Worm (Caenorhabditis elegans) whole organism, L1 larva: ENCODE data around the gene C07H6.2.

Experiments used
- C16A3.4 ChIP-seq: fragments of 150-350 bp; optimal IDR thresholded peaks from 2 replicates; lab custom pipeline; 2014; ENCODE audit warnings: missing biosample characterization, missing genetic modification characterization
- F16B12.6 ChIP-seq: fragments of 150-350 bp; optimal IDR thresholded peaks from 2 replicates; lab custom pipeline; 2014; ENCODE audit warnings: missing biosample characterization, missing genetic modification characterization
- alr-1 ChIP-seq: fragments of 200-800 bp; sonication (Bioruptor generic); optimal IDR thresholded peaks from 2 replicates; lab custom pipeline; 2018; ENCODE audit warnings: borderline replicate concordance, mild to moderate bottlenecking, missing genetic modification characterization, missing compliant biosample characterization
- ama-1 ChIP-seq: fragments of 150-350 bp; optimal IDR thresholded peaks from 2 replicates; lab custom pipeline; 2014
- blmp-1 ChIP-seq: fragments of 150-350 bp; optimal IDR thresholded peaks from 2 replicates; lab custom pipeline; 2014; ENCODE audit warnings: missing biosample characterization, missing genetic modification characterization
- ceh-63 ChIP-seq: fragments of 200-800 bp; sonication (Bioruptor generic); optimal IDR thresholded peaks from 2 replicates; lab custom pipeline; 2018; ENCODE audit warnings: mild to moderate bottlenecking, missing genetic modification characterization, missing compliant biosample characterization
- ceh-8 ChIP-seq: fragments of 200-800 bp; sonication (Bioruptor generic); optimal IDR thresholded peaks from 2 replicates; lab custom pipeline; 2018; ENCODE audit warnings: mild to moderate bottlenecking, missing genetic modification characterization, moderate library complexity, missing compliant biosample characterization
- ceh-82 ChIP-seq, 3 experiments: fragments of 150-350 bp in 1 of 3; sonication (generic microtip) in 2 of 3; optimal IDR thresholded peaks; 2 replicates each; lab custom pipeline; 2014 to 2017; ENCODE audit warnings: missing biosample characterization in 3 of 3, missing genetic modification characterization in 3 of 3
- ceh-88 ChIP-seq: fragments of 200-800 bp; sonication (Bioruptor generic); IDR thresholded peaks from 2 replicates; pipeline ENCODE4 v1.3.6; 2022; ENCODE audit warnings: missing genetic modification characterization, missing compliant biosample characterization
- ceh-90 ChIP-seq: sonication (generic microtip); optimal IDR thresholded peaks from 2 replicates; lab custom pipeline; 2016; ENCODE audit warnings: missing genetic modification characterization, missing compliant biosample characterization
- ces-1 ChIP-seq: fragments of 150-350 bp; optimal IDR thresholded peaks from 2 replicates; lab custom pipeline; 2014; ENCODE audit warnings: missing biosample characterization, missing genetic modification reagents, missing genetic modification characterization
- dpl-1 ChIP-seq, 3 experiments: fragments of 150-350 bp in 2 of 3; sonication (generic microtip) in 1 of 3; optimal IDR thresholded peaks; 2 replicates each; lab custom pipeline; 2014 to 2017; ENCODE audit warnings: missing biosample characterization in 3 of 3, missing genetic modification characterization in 3 of 3, missing genetic modification reagents in 3 of 3
- egl-27 ChIP-seq, 2 experiments: fragments of 150-350 bp in 1 of 2; sonication (generic microtip); optimal IDR thresholded peaks; 3 replicates each; lab custom pipeline; 2017 to 2018; ENCODE audit warnings: missing biosample characterization in 2 of 2, missing genetic modification characterization in 2 of 2, missing genetic modification reagents in 2 of 2
- fkh-4 ChIP-seq: sonication (generic microtip); optimal IDR thresholded peaks from 2 replicates; lab custom pipeline; 2016; ENCODE audit warnings: missing compliant biosample characterization, missing genetic modification characterization, borderline replicate concordance
- fkh-8 ChIP-seq: sonication (generic microtip); optimal IDR thresholded peaks from 2 replicates; lab custom pipeline; 2016; ENCODE audit warnings: mild to moderate bottlenecking, missing genetic modification characterization, missing compliant biosample characterization
- fos-1 ChIP-seq: fragments of 150-350 bp; optimal IDR thresholded peaks from 2 replicates; lab custom pipeline; 2014; ENCODE audit warnings: missing biosample characterization, missing genetic modification characterization
- hlh-4 ChIP-seq: sonication (generic microtip); optimal IDR thresholded peaks from 2 replicates; lab custom pipeline; 2016; ENCODE audit warnings: mild to moderate bottlenecking, missing genetic modification characterization, missing compliant biosample characterization
- hpl-2 ChIP-seq: fragments of 150-350 bp; optimal IDR thresholded peaks from 2 replicates; lab custom pipeline; 2014; ENCODE audit warnings: missing biosample characterization, missing genetic modification reagents, missing genetic modification characterization
- jun-1 ChIP-seq: fragments of 150-350 bp; optimal IDR thresholded peaks from 2 replicates; lab custom pipeline; 2014; ENCODE audit warnings: missing biosample characterization, missing genetic modification reagents, missing genetic modification characterization
- lin-13 ChIP-seq: fragments of 150-350 bp; optimal IDR thresholded peaks from 2 replicates; lab custom pipeline; 2014; ENCODE audit warnings: missing biosample characterization, missing genetic modification reagents, missing genetic modification characterization
- lin-14 ChIP-seq: fragments of 200-800 bp; sonication (Bioruptor generic); optimal IDR thresholded peaks from 2 replicates; lab custom pipeline; 2018; ENCODE audit warnings: mild to moderate bottlenecking, missing genetic modification characterization, moderate library complexity, missing compliant biosample characterization
- lsy-2 ChIP-seq, 2 experiments: fragments of 150-350 bp; optimal IDR thresholded peaks; 2 replicates each; lab custom pipeline; 2014; ENCODE audit warnings: missing biosample characterization in 2 of 2, missing genetic modification characterization in 2 of 2
- mep-1 ChIP-seq: fragments of 150-350 bp; optimal IDR thresholded peaks from 2 replicates; lab custom pipeline; 2014; ENCODE audit warnings: missing biosample characterization, missing genetic modification characterization
- nhr-12 ChIP-seq: sonication (generic microtip); optimal IDR thresholded peaks from 2 replicates; lab custom pipeline; 2017; ENCODE audit warnings: missing biosample characterization, missing genetic modification characterization
- nhr-19 ChIP-seq: fragments of 200-800 bp; sonication (Bioruptor generic); conservative IDR thresholded peaks from 2 replicates; pipeline ENCODE4 v1.3.6; 2022; ENCODE audit warnings: missing genetic modification characterization, missing compliant biosample characterization
- nhr-237 ChIP-seq: fragments of 150-350 bp; optimal IDR thresholded peaks from 2 replicates; lab custom pipeline; 2014; ENCODE audit warnings: missing biosample characterization, missing genetic modification characterization
- nhr-47 ChIP-seq: sonication (generic microtip); optimal IDR thresholded peaks from 2 replicates; lab custom pipeline; 2016; ENCODE audit warnings: mild to moderate bottlenecking, missing genetic modification characterization, moderate library complexity, missing compliant biosample characterization
- nhr-76 ChIP-seq: sonication (generic microtip); optimal IDR thresholded peaks from 2 replicates; lab custom pipeline; 2017; ENCODE audit warnings: missing biosample characterization, missing genetic modification characterization
- nhr-77 ChIP-seq: fragments of 150-350 bp; optimal IDR thresholded peaks from 2 replicates; lab custom pipeline; 2014; ENCODE audit warnings: missing biosample characterization, missing genetic modification characterization
- nhr-84 ChIP-seq: sonication (generic microtip); optimal IDR thresholded peaks from 2 replicates; lab custom pipeline; 2017; ENCODE audit warnings: missing biosample characterization, missing genetic modification characterization
- nhr-85 ChIP-seq: sonication (generic microtip); peaks from one replicate; lab custom pipeline; 2016; ENCODE audit warnings: missing genetic modification characterization, inconsistent platforms, missing compliant biosample characterization
- nhr-90 ChIP-seq: sonication (generic microtip); optimal IDR thresholded peaks from 2 replicates; lab custom pipeline; 2016; ENCODE audit warnings: mild to moderate bottlenecking, missing genetic modification characterization, missing compliant biosample characterization; ENCODE audit not compliant: poor library complexity
- rnt-1 ChIP-seq: sonication (generic microtip); optimal IDR thresholded peaks from 2 replicates; lab custom pipeline; 2016; ENCODE audit warnings: mild to moderate bottlenecking, missing genetic modification characterization, moderate library complexity, missing compliant biosample characterization
- skn-1 ChIP-seq: fragments of 150-350 bp; optimal IDR thresholded peaks from 2 replicates; lab custom pipeline; 2014; ENCODE audit warnings: missing biosample characterization, missing genetic modification characterization
- snpc-4 ChIP-seq: fragments of 150-350 bp; optimal IDR thresholded peaks from 2 replicates; lab custom pipeline; 2014; ENCODE audit warnings: missing biosample characterization, missing genetic modification characterization
- snu-23 ChIP-seq: sonication (generic microtip); optimal IDR thresholded peaks from 2 replicates; lab custom pipeline; 2016; ENCODE audit warnings: missing genetic modification characterization, missing compliant biosample characterization
- sox-4 ChIP-seq: sonication (generic microtip); optimal IDR thresholded peaks from 2 replicates; lab custom pipeline; 2016; ENCODE audit warnings: missing genetic modification characterization, missing compliant biosample characterization
- sptf-1 ChIP-seq: fragments of 150-350 bp; optimal IDR thresholded peaks from 2 replicates; lab custom pipeline; 2014; ENCODE audit warnings: missing biosample characterization, missing genetic modification characterization
- swsn-7 ChIP-seq: sonication (generic microtip); optimal IDR thresholded peaks from 2 replicates; lab custom pipeline; 2016; ENCODE audit warnings: missing genetic modification characterization, missing compliant biosample characterization
- tbx-2 ChIP-seq: sonication (generic microtip); optimal IDR thresholded peaks from 2 replicates; lab custom pipeline; 2016; ENCODE audit warnings: missing genetic modification characterization, missing compliant biosample characterization
- xbp-1 ChIP-seq: sonication (generic microtip); optimal IDR thresholded peaks from 2 replicates; lab custom pipeline; 2016; ENCODE audit warnings: missing genetic modification characterization, missing compliant biosample characterization

The C07H6.2 gene

ce11 chrIII:7526974-7527466, 6.2 kb downstream of the C07H6.2 start:
- TF ChIP-seq blmp-1 (tag; lab: Kevin White, UChicago) (peak; percentile 10), nhr-85 (tag; lab: Kevin White, UChicago) (peak; percentile 33), alr-1 (tag; lab: Kevin White, UChicago) (no peak), nhr-84 (tag; lab: Kevin White, UChicago) (no peak), rnt-1 (tag; lab: Kevin White, UChicago) (peak; percentile 15), mep-1 (tag; lab: Kevin White, UChicago) (no peak), lsy-2 (tag; optimal IDR thresholded peaks at IDR 0.05; lab: Kevin White, UChicago) (peak in 1 of 2 experiments; percentile 61)

ce11 chrIII:7530108-7530507, 9.3 kb downstream of the C07H6.2 start:
- TF ChIP-seq nhr-90 (tag; lab: Kevin White, UChicago) (no peak), lin-14 (peak; percentile 15)

ce11 chrIII:7530830-7531229, 10.0 kb downstream of the C07H6.2 start:
- TF ChIP-seq F16B12.6 (no peak), blmp-1 (tag; lab: Kevin White, UChicago) (peak; percentile 20), xbp-1 (tag; lab: Kevin White, UChicago) (no peak), rnt-1 (tag; lab: Kevin White, UChicago) (peak; percentile 10), tbx-2 (tag; lab: Kevin White, UChicago) (peak; percentile 43), lin-14 (peak; percentile 1)

DNA sequence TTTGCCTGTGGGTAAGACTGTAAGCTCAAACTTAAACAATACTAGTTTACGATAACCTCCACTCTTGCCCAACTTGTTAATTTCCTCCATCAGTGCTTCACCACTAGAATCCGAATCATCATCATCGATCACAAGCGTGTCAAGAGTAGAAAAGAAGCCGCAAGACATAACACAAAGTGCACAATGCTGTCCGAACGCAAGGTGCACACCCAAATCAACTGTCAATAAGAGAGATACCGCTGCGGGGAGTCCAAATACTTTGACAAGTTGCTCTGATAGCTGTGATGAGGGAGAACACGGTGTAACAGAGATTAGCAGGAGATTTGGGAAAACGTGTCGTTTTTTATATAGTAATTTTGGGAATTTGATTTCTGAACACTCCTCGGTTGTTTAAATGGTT, 10.6 kb downstream of the C07H6.2 start:
- no peak for TF ChIP-seq swsn-7 (tag; lab: Kevin White, UChicago)
- no peak for TF ChIP-seq egl-27 (tag; optimal IDR thresholded peaks at IDR 0.05; lab: Kevin White, UChicago)
- no peak for TF ChIP-seq jun-1 (tag; lab: Kevin White, UChicago)
- no peak for TF ChIP-seq ceh-82 (tag; optimal IDR thresholded peaks at IDR 0.05; lab: Kevin White, UChicago)
- no peak for TF ChIP-seq nhr-47 (tag; lab: Kevin White, UChicago)
- TF ChIP-seq lin-13 (GFP tag; lab: Kevin White, UChicago), result no peak
- TF ChIP-seq nhr-85 (tag; lab: Kevin White, UChicago), result no peak
- TF ChIP-seq tbx-2 (tag; lab: Kevin White, UChicago), result no peak
- TF ChIP-seq fos-1 (tag; lab: Kevin White, UChicago), result no peak

- TF ChIP-seq sptf-1 (tag; lab: Kevin White, UChicago) (no peak), blmp-1 (tag; lab: Kevin White, UChicago) (peak; percentile 13), lin-13 (GFP tag; lab: Kevin White, UChicago) (no peak), lsy-2 (tag; optimal IDR thresholded peaks at IDR 0.05; lab: Kevin White, UChicago) (peak in 1 of 2 experiments; percentile 8)
Observed at ce11 chrIII:7533012-7533411, 12.2 kb downstream of the C07H6.2 start.

DNA sequence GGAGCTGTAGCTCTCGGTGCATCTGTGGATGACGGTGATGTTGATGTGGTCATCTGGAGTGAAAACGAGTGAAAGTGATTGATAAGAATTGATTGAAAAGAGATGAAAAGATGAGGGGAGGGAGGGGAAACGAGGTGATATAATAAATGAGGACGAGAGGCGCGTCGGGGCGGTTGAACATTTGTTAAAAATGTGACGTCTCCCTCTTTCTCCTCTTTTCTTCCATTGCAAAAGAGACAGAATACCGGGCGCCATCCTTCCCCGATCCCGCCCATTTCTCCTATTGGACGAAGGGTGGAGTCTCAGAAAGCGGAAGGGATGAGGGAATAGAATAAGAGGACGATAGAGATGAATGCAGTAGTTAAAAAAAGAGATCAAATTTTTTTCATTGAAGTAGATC, 13.8 kb downstream of the C07H6.2 start:
- TF ChIP-seq ceh-8 (GFP tag; lab: Kevin White, UChicago), result no peak
- TF ChIP-seq nhr-19, result peak; percentile 51
- TF ChIP-seq sox-4, result no peak
- no peak for TF ChIP-seq lin-13 (GFP tag; lab: Kevin White, UChicago)
- no peak for TF ChIP-seq ceh-63 (GFP tag; lab: Kevin White, UChicago)
- no peak for TF ChIP-seq ceh-82 (tag; optimal IDR thresholded peaks at IDR 0.05; lab: Kevin White, UChicago)
- TF ChIP-seq fos-1 (tag; lab: Kevin White, UChicago), result no peak
- TF ChIP-seq fkh-8 (tag; lab: Kevin White, UChicago), result no peak
- no peak for TF ChIP-seq fkh-4 (tag; lab: Kevin White, UChicago)
- no peak for TF ChIP-seq alr-1 (tag; lab: Kevin White, UChicago)
- no peak for TF ChIP-seq snpc-4 (tag; lab: Kevin White, UChicago)
- no peak for TF ChIP-seq nhr-12 (tag; lab: Kevin White, UChicago)
- no peak for TF ChIP-seq nhr-77 (tag; lab: Kevin White, UChicago)
- TF ChIP-seq C16A3.4 (tag; lab: Kevin White, UChicago), result no peak
- TF ChIP-seq hpl-2, result no peak
- TF ChIP-seq tbx-2 (tag; lab: Kevin White, UChicago), result peak; percentile 77
- TF ChIP-seq hlh-4, result no peak
- peak; percentile 89 for TF ChIP-seq nhr-85 (tag; lab: Kevin White, UChicago)
- no peak for TF ChIP-seq ces-1
- peak; percentile 70 for TF ChIP-seq rnt-1 (tag; lab: Kevin White, UChicago)
- no peak for TF ChIP-seq ceh-90 (tag; lab: Kevin White, UChicago)
- TF ChIP-seq nhr-237, result no peak
- TF ChIP-seq xbp-1 (tag; lab: Kevin White, UChicago), result peak; percentile 34
- TF ChIP-seq ceh-88 (GFP tag; lab: Robert Waterston, UW), result no peak
- peak; percentile 44 for TF ChIP-seq snu-23
- no peak for TF ChIP-seq nhr-76 (tag; lab: Kevin White, UChicago)
- no peak for TF ChIP-seq dpl-1 (GFP tag; optimal IDR thresholded peaks at IDR 0.05; lab: Kevin White, UChicago)
- no peak for TF ChIP-seq skn-1
- TF ChIP-seq ama-1 (lab: Kevin White, UChicago), result no peak
